Fruit fly (Drosophila melanogaster): ENCODE data around the gene Cpr78Cc.

DNA sequence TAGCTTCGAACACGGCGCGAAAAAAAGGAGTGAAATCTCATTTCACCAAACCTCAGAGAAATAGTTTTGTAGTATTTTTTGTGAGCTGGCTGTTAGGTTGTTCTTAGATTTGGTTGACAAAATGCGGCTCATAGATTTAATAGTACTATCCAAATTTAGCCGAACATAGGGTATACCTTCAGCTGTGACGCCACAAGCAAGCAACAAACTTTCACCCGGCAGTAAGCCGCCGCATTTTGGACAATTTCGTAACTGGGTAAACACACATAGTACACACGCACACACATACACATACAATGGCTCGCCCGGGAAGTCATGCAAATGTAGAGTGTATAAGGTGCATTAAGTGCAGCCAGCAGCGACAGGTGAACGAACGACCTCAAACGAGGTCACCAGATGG is 41.1 kb upstream of the Cpr78Cc start:
- no peak for TF ChIP-seq cnc (optimal IDR thresholded peaks at IDR 0.05)
- TF ChIP-seq CG1620 (GFP tag; optimal IDR thresholded peaks at IDR 0.05), result no peak
- no peak for TF ChIP-seq Clk (GFP tag; optimal IDR thresholded peaks at IDR 0.05)
- TF ChIP-seq CG14711 (tag; optimal IDR thresholded peaks at IDR 0.05), result no peak
- no peak for TF ChIP-seq cic (GFP tag; optimal IDR thresholded peaks at IDR 0.05)
- TF ChIP-seq pad (GFP tag; optimal IDR thresholded peaks at IDR 0.05), result no peak
- TF ChIP-seq bab1 (GFP tag; optimal IDR thresholded peaks at IDR 0.05), result no peak
- no peak for TF ChIP-seq kay (GFP tag; ENCODE audit: borderline replicate concordance)
- no peak for TF ChIP-seq CG12768 (GFP tag; optimal IDR thresholded peaks at IDR 0.05)
- TF ChIP-seq CG33017 (tag; optimal IDR thresholded peaks at IDR 0.05), result no peak
- TF ChIP-seq CG7101 (tag; optimal IDR thresholded peaks at IDR 0.05), result no peak
- TF ChIP-seq CG11617 (GFP tag; optimal IDR thresholded peaks at IDR 0.05), result no peak
- no peak for TF ChIP-seq Hr96 (GFP tag; optimal IDR thresholded peaks at IDR 0.05)
- TF ChIP-seq ovo (GFP tag; optimal IDR thresholded peaks at IDR 0.05), result no peak

Measured in whole organism, adult.